Fruit fly (Drosophila melanogaster): ENCODE data around the gene Lint-1.

DNA sequence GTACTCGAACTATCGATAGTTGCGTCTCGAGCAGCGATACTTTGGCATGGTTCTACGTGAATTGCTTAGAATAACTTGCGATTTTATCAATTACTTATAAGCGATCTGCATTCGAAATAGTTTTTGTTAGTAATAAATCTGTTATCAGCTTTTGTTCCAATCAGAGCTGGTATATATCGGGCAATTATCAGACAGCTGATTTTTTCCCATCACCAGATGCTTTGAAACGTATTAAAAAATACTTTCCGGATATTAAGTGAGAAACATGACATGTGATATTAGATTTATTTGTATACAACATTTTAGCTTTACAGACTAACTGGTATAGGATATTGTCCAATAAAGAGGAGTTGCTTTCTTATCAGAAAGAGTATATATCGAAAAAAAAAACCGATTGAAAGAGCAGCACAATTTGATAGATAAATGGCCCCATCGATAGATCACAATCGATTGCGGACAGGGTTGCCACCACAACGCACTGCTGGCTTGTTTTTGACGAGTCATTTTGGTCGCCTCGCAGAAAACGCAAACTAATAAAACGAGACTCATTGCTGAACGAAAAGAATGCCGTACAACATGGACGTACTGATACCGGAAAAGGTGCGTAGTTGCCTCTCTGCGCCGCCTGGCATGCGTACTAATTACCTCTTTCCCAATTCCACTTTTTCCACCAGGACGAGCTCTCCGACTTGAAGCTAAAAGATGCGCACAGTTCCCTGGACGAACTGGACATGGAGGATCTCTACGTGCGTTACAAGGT, 24.2 kb upstream of the Lint-1 start, which contains the start of gene Rpt3:
- no peak for TF ChIP-seq psq (optimal IDR thresholded peaks at IDR 0.05)
- TF ChIP-seq Sin3A (optimal IDR thresholded peaks at IDR 0.05): no peak
- no peak for TF ChIP-seq ttk (optimal IDR thresholded peaks at IDR 0.05)
